Fruit fly (Drosophila melanogaster) whole organism, wandering third instar larva: ENCODE measurements around the gene CG31807.

Source experiments
- CG32264 ChIP-seq: fragments of 200-800 bp; sonication (Bioruptor generic); optimal IDR thresholded peaks from 2 replicates; lab custom pipeline; 2016; ENCODE audit warnings: missing biosample characterization, missing genetic modification characterization
- Hnf4 ChIP-seq: fragments of 200-800 bp; sonication (Bioruptor generic); optimal IDR thresholded peaks from 2 replicates; lab custom pipeline; 2016; ENCODE audit warnings: missing biosample characterization, mild to moderate bottlenecking, missing genetic modification characterization
- psq ChIP-seq: fragments of 200-800 bp; sonication (Bioruptor generic); optimal IDR thresholded peaks from 3 replicates; lab custom pipeline; 2017; ENCODE audit warnings: missing biosample characterization, mild to moderate bottlenecking, missing genetic modification characterization, moderate library complexity

DNA sequence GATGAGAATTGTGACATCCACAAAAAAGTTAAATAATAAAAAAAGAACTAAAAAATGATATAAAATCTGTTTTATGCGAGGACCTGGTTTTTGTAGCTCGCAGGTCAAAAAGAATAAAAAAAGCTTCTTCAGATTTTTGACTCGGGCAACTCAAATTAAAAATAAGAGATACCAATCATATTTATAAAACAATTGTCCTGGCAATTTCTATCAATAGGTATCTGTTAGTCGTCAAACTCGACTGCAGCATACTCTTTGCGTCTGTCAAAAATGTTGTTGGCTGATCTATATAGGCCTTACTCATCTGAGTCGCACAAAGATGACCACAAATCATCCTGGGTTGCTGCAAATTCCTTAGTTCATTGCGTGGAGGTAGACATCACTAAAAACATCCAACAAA, 38.8 kb upstream of the CG31807 start:
- TF ChIP-seq Hnf4 (GFP tag; lab: Kevin White, UChicago) (no peak), psq (GFP tag; lab: Kevin White, UChicago) (no peak), CG32264 (no peak)
